Worm (Caenorhabditis elegans) whole organism, mixed stage, embryonic: ENCODE results near the gene best-13.

Experiments
- M03D4.4 ChIP-seq: sonication (generic microtip); optimal IDR thresholded peaks from 2 replicates; lab custom pipeline; 2017; ENCODE audit warnings: mild to moderate bottlenecking, missing genetic modification characterization, missing compliant biosample characterization
- bed-3 ChIP-seq: fragments of 200-800 bp; sonication (Bioruptor generic); optimal IDR thresholded peaks from 3 replicates; lab custom pipeline; 2018; ENCODE audit warnings: mild to moderate bottlenecking, missing genetic modification characterization, moderate library complexity, missing compliant biosample characterization
- blmp-1 ChIP-seq: fragments of 150-350 bp; optimal IDR thresholded peaks from 2 replicates; lab custom pipeline; 2014; ENCODE audit warnings: missing biosample characterization, missing genetic modification characterization
- ceh-39 ChIP-seq: fragments of 150-350 bp; optimal IDR thresholded peaks from 2 replicates; lab custom pipeline; 2014; ENCODE audit warnings: missing biosample characterization, missing genetic modification characterization
- ceh-43 ChIP-seq: fragments of 200-800 bp; sonication (Bioruptor generic); optimal IDR thresholded peaks from 2 replicates; lab custom pipeline; 2018; ENCODE audit warnings: mild to moderate bottlenecking, missing genetic modification characterization, moderate library complexity, missing compliant biosample characterization
- ceh-83 ChIP-seq: fragments of 200-800 bp; sonication (Bioruptor generic); optimal IDR thresholded peaks from 2 replicates; lab custom pipeline; 2018; ENCODE audit warnings: mild to moderate bottlenecking, missing genetic modification characterization, missing compliant biosample characterization
- ces-1 ChIP-seq: fragments of 150-350 bp; optimal IDR thresholded peaks from 2 replicates; lab custom pipeline; 2014; ENCODE audit warnings: missing biosample characterization, missing genetic modification reagents, missing genetic modification characterization
- cnd-1 ChIP-seq: fragments of 200-800 bp; sonication (Bioruptor generic); optimal IDR thresholded peaks from 2 replicates; lab custom pipeline; 2018; ENCODE audit warnings: mild to moderate bottlenecking, missing genetic modification characterization, missing compliant biosample characterization
- drap-1 ChIP-seq: fragments of 200-800 bp; sonication (Bioruptor generic); optimal IDR thresholded peaks from 3 replicates; lab custom pipeline; 2018; ENCODE audit warnings: mild to moderate bottlenecking, missing genetic modification characterization, missing compliant biosample characterization
- elt-1 ChIP-seq: sonication (generic microtip); optimal IDR thresholded peaks from 2 replicates; lab custom pipeline; 2017; ENCODE audit warnings: missing genetic modification characterization, mild to moderate bottlenecking, missing compliant biosample characterization, antibody characterized with exemption, moderate library complexity, borderline replicate concordance; ENCODE audit not compliant: insufficient read depth
- elt-3 ChIP-seq: fragments of 150-350 bp; optimal IDR thresholded peaks from 2 replicates; lab custom pipeline; 2014; ENCODE audit warnings: missing biosample characterization, missing genetic modification characterization
- flh-1 ChIP-seq: fragments of 200-800 bp; sonication (Bioruptor generic); optimal IDR thresholded peaks from 2 replicates; lab custom pipeline; 2018; ENCODE audit warnings: mild to moderate bottlenecking, missing genetic modification characterization, moderate library complexity, missing compliant biosample characterization
- hlh-1 ChIP-seq: fragments of 150-350 bp; optimal IDR thresholded peaks from 2 replicates; lab custom pipeline; 2014; ENCODE audit warnings: missing biosample characterization, missing genetic modification reagents, missing genetic modification characterization
- lin-13 ChIP-seq: fragments of 150-350 bp; optimal IDR thresholded peaks from 2 replicates; lab custom pipeline; 2014; ENCODE audit warnings: missing biosample characterization, missing genetic modification characterization
- lin-32 ChIP-seq: fragments of 200-800 bp; sonication (Bioruptor generic); optimal IDR thresholded peaks from 2 replicates; lab custom pipeline; 2018; ENCODE audit warnings: mild to moderate bottlenecking, missing genetic modification characterization, missing compliant biosample characterization
- lsy-2 ChIP-seq: fragments of 150-350 bp; optimal IDR thresholded peaks from 2 replicates; lab custom pipeline; 2014; ENCODE audit warnings: missing biosample characterization, missing genetic modification characterization
- mab-5 ChIP-seq: fragments of 150-350 bp; optimal IDR thresholded peaks from 2 replicates; lab custom pipeline; 2014; ENCODE audit warnings: missing biosample characterization, missing genetic modification characterization
- mep-1 ChIP-seq: fragments of 150-350 bp; optimal IDR thresholded peaks from 2 replicates; lab custom pipeline; 2017; ENCODE audit warnings: missing biosample characterization, missing genetic modification reagents, missing genetic modification characterization, inconsistent platforms
- mls-2 ChIP-seq: sonication (generic microtip); optimal IDR thresholded peaks from 2 replicates; lab custom pipeline; 2016; ENCODE audit warnings: mild to moderate bottlenecking, missing genetic modification characterization, moderate library complexity, missing compliant biosample characterization
- nhr-12 ChIP-seq: fragments of 150-350 bp; optimal IDR thresholded peaks from 2 replicates; lab custom pipeline; 2014; ENCODE audit warnings: missing biosample characterization, missing genetic modification characterization
- nhr-2 ChIP-seq: fragments of 150-350 bp; optimal IDR thresholded peaks from 2 replicates; lab custom pipeline; 2014; ENCODE audit warnings: missing biosample characterization, missing genetic modification characterization
- nhr-237 ChIP-seq: fragments of 150-350 bp; optimal IDR thresholded peaks from 2 replicates; lab custom pipeline; 2014; ENCODE audit warnings: missing biosample characterization, missing genetic modification characterization
- nhr-28 ChIP-seq: fragments of 150-350 bp; optimal IDR thresholded peaks from 2 replicates; lab custom pipeline; 2014; ENCODE audit warnings: missing biosample characterization, missing genetic modification characterization
- nhr-76 ChIP-seq: sonication (generic microtip); optimal IDR thresholded peaks from 2 replicates; lab custom pipeline; 2017; ENCODE audit warnings: missing biosample characterization, missing genetic modification characterization
- pha-4 ChIP-seq: fragments of 150-350 bp; optimal IDR thresholded peaks from 2 replicates; lab custom pipeline; 2018; ENCODE audit warnings: missing biosample characterization, missing genetic modification reagents, missing genetic modification characterization
- sem-2 ChIP-seq: fragments of 200-800 bp; sonication (Bioruptor generic); optimal IDR thresholded peaks from 2 replicates; lab custom pipeline; 2018; ENCODE audit warnings: mild to moderate bottlenecking, missing genetic modification characterization, missing compliant biosample characterization
- snpc-4 ChIP-seq: fragments of 150-350 bp; optimal IDR thresholded peaks from 2 replicates; lab custom pipeline; 2014; ENCODE audit warnings: missing biosample characterization, missing genetic modification characterization
- tbx-8 ChIP-seq: fragments of 200-800 bp; sonication (Bioruptor generic); optimal IDR thresholded peaks from 2 replicates; lab custom pipeline; 2018; ENCODE audit warnings: mild to moderate bottlenecking, missing genetic modification characterization, moderate library complexity, missing compliant biosample characterization
- unc-120 ChIP-seq: sonication (generic microtip); optimal IDR thresholded peaks from 2 replicates; lab custom pipeline; 2017; ENCODE audit warnings: missing genetic modification characterization, missing compliant biosample characterization; ENCODE audit not compliant: poor library complexity, severe bottlenecking
- unc-39 ChIP-seq: fragments of 150-350 bp; optimal IDR thresholded peaks from 2 replicates; lab custom pipeline; 2014; ENCODE audit warnings: missing biosample characterization, missing genetic modification characterization
- unc-62 ChIP-seq: fragments of 150-350 bp; optimal IDR thresholded peaks from 2 replicates; lab custom pipeline; 2014; ENCODE audit warnings: missing biosample characterization, missing genetic modification reagents, missing genetic modification characterization

best-13 gene

ce11 chrIV:9933580-9933979, 29.9 kb downstream of the best-13 start, which contains the start of gene spe-29:
TSS of gene spe-29 (plus strand) at chrIV:9933880.
- TF ChIP-seq sem-2: no peak
- no peak for TF ChIP-seq ceh-43
- no peak for TF ChIP-seq hlh-1 (tag; lab: Kevin White, UChicago)
- no peak for TF ChIP-seq elt-1 (tag; lab: Kevin White, UChicago)
- no peak for TF ChIP-seq drap-1 (GFP tag; lab: Kevin White, UChicago)
- TF ChIP-seq snpc-4 (tag; lab: Kevin White, UChicago): no peak
- no peak for TF ChIP-seq M03D4.4 (tag; lab: Kevin White, UChicago)
- TF ChIP-seq elt-3 (tag; lab: Kevin White, UChicago): no peak
- TF ChIP-seq nhr-12 (tag; lab: Kevin White, UChicago): no peak

- TF ChIP-seq unc-39 (tag; lab: Kevin White, UChicago) (no peak), mls-2 (tag; lab: Kevin White, UChicago) (no peak), mep-1 (no peak), pha-4 (no peak), tbx-8 (no peak), ceh-83 (GFP tag; lab: Kevin White, UChicago) (no peak), bed-3 (GFP tag; lab: Kevin White, UChicago) (no peak), drap-1 (GFP tag; lab: Kevin White, UChicago) (no peak), lin-32 (GFP tag; lab: Kevin White, UChicago) (no peak), hlh-1 (tag; lab: Kevin White, UChicago) (no peak), ceh-43 (no peak), ceh-39 (tag; lab: Kevin White, UChicago) (no peak)
These were observed 39.5 kb downstream of the best-13 start for ce11 chrIV:9943214-9943613.

ce11 chrIV:9944279-9944678, 40.6 kb downstream of the best-13 start:
- no peak for TF ChIP-seq pha-4
- TF ChIP-seq ceh-43: no peak
- TF ChIP-seq mab-5 (tag; lab: Kevin White, UChicago): no peak
- no peak for TF ChIP-seq lsy-2 (tag; lab: Kevin White, UChicago)
- no peak for TF ChIP-seq bed-3 (GFP tag; lab: Kevin White, UChicago)
- no peak for TF ChIP-seq elt-3 (tag; lab: Kevin White, UChicago)
- TF ChIP-seq unc-62 (GFP tag; lab: Kevin White, UChicago): no peak
- no peak for TF ChIP-seq ceh-83 (GFP tag; lab: Kevin White, UChicago)
- no peak for TF ChIP-seq mls-2 (tag; lab: Kevin White, UChicago)

ce11 chrIV:9948035-9948434, 44.3 kb downstream of the best-13 start:
- no peak for TF ChIP-seq lsy-2 (tag; lab: Kevin White, UChicago)
- no peak for TF ChIP-seq snpc-4 (tag; lab: Kevin White, UChicago)
- no peak for TF ChIP-seq cnd-1 (tag; lab: Kevin White, UChicago)
- no peak for TF ChIP-seq nhr-12 (tag; lab: Kevin White, UChicago)
- no peak for TF ChIP-seq mep-1
- peak; percentile 10 for TF ChIP-seq unc-120 (tag; lab: Kevin White, UChicago)
- TF ChIP-seq ceh-83 (GFP tag; lab: Kevin White, UChicago): no peak
- peak; percentile 60 for TF ChIP-seq hlh-1 (tag; lab: Kevin White, UChicago)
- TF ChIP-seq elt-3 (tag; lab: Kevin White, UChicago): no peak
- no peak for TF ChIP-seq lin-13 (tag; lab: Kevin White, UChicago)
- no peak for TF ChIP-seq nhr-237 (tag; lab: Kevin White, UChicago)
- TF ChIP-seq nhr-76 (tag; lab: Kevin White, UChicago): no peak

- TF ChIP-seq nhr-2 (no peak), elt-3 (tag; lab: Kevin White, UChicago) (no peak), M03D4.4 (tag; lab: Kevin White, UChicago) (no peak), mls-2 (tag; lab: Kevin White, UChicago) (no peak), pha-4 (no peak), ceh-43 (no peak), nhr-28 (no peak), sem-2 (no peak), blmp-1 (tag; lab: Kevin White, UChicago) (no peak), cnd-1 (tag; lab: Kevin White, UChicago) (no peak), tbx-8 (no peak), flh-1 (GFP tag; lab: Kevin White, UChicago) (no peak), snpc-4 (tag; lab: Kevin White, UChicago) (no peak), ces-1 (GFP tag; lab: Kevin White, UChicago) (no peak)
These were observed 49.6 kb downstream of the best-13 start, which contains the start of gene gon-1 for ce11 chrIV:9953333-9953732. TSS of gene gon-1 (minus strand) at chrIV:9953433.
